Worm (Caenorhabditis elegans) whole organism, young adult: ENCODE data around the gene C45H4.18.

ENCODE experiments used
- F22D6.2 ChIP-seq: sonication (generic microtip); optimal IDR thresholded peaks from 2 replicates; lab custom pipeline; 2016; ENCODE audit warnings: mild to moderate bottlenecking, missing genetic modification characterization, missing compliant biosample characterization
- ccch-3 ChIP-seq: fragments of 200-800 bp; sonication (Bioruptor generic); optimal IDR thresholded peaks from 2 replicates; lab custom pipeline; 2018; ENCODE audit warnings: mild to moderate bottlenecking, missing genetic modification characterization, missing compliant biosample characterization
- ceh-91 ChIP-seq: fragments of 200-800 bp; sonication (Bioruptor generic); IDR thresholded peaks from 2 replicates; pipeline ENCODE4 v1.3.6; 2022; ENCODE audit warnings: missing genetic modification reagents, missing genetic modification characterization, missing compliant biosample characterization
- rpc-1 ChIP-seq, 2 experiments: fragments of 150-350 bp in 1 of 2; sonication (generic microtip) in 1 of 2; optimal IDR thresholded peaks; 2 replicates each; lab custom pipeline; 2014 to 2018; ENCODE audit warnings: missing biosample characterization in 1 of 2, missing genetic modification characterization in 1 of 2, missing genetic modification reagents in 1 of 2, missing genotype in 1 of 2
- sea-2 ChIP-seq: fragments of 200-800 bp; sonication (Bioruptor generic); IDR thresholded peaks from 2 replicates; pipeline ENCODE4 v1.3.6; 2022; ENCODE audit warnings: missing genetic modification characterization, missing compliant biosample characterization
- ztf-22 ChIP-seq: fragments of 200-800 bp; sonication (Bioruptor generic); optimal IDR thresholded peaks from 2 replicates; lab custom pipeline; 2018; ENCODE audit warnings: mild to moderate bottlenecking, missing genetic modification characterization, moderate library complexity, missing compliant biosample characterization

ce11 chrV:2174465-2174864 is 877 bp upstream of the C45H4.18 start:
- TF ChIP-seq F22D6.2 (tag; lab: Kevin White, UChicago) (no peak), ztf-22 (GFP tag; lab: Kevin White, UChicago) (no peak), sea-2 (GFP tag; lab: Robert Waterston, UW) (no peak), rpc-1 (optimal IDR thresholded peaks at IDR 0.05; lab: Kevin White, UChicago) (no peak), rpc-1 (tag; optimal IDR thresholded peaks at IDR 0.05; lab: Kevin White, UChicago) (no peak), ceh-91 (no peak), ccch-3 (GFP tag; lab: Kevin White, UChicago) (no peak)
